Fruit fly (Drosophila melanogaster): Measurements from ENCODE around the gene Papst2.

The Papst2 gene

DNA sequence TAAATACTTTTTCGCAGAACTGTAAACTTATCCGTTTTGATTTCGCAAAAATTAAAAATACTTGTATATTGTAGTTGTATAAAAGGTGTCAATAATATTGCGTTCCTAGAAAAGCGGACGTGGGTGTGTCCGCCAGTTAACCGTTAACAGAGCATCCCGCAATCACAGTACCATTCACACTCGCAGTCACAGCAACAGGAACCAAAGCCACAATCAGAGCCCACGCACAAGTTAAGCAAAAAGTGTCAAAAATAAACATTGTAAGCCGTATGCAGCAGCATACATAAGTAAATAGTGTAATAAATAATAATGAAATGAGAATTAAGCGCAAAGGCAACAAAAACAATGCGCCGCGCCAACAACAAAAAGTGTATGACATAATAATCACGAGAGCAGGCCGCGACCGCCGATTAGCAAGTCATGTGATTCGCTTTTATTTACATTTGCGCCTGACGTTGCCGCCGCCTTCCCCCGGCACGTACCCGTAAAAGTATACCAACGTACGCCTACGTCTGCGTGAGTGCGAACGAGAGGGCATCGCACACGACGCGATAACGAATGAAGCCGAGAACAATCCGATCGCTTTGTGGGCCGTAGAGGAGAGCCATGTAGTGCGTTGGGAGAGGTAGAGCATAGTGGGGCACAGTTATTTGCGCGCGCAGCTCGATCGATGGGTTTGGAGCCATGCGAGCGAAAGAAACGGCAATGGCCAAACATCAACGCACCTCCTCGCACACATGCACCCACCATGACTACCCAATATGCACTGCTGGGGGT is 32.7 kb upstream of the Papst2 start (continued):
- TF ChIP-seq corto (GFP tag; optimal IDR thresholded peaks at IDR 0.05) (no peak), tin (GFP tag; optimal IDR thresholded peaks at IDR 0.05) (no peak), sisA (GFP tag; IDR thresholded peaks at IDR 0.05) (no peak), Fer3 (tag; optimal IDR thresholded peaks at IDR 0.05) (peak; percentile 32), CG15011 (GFP tag; optimal IDR thresholded peaks at IDR 0.05) (no peak), ERR (GFP tag; optimal IDR thresholded peaks at IDR 0.05) (no peak), fd96Cb (tag; optimal IDR thresholded peaks at IDR 0.05) (peak; percentile 16), CG14050 (GFP tag; IDR thresholded peaks at IDR 0.05) (peak; percentile 34; the same call in 1 of the 3 replicates), CG13296 (GFP tag; optimal IDR thresholded peaks at IDR 0.05) (peak; percentile 62), Eip74EF (GFP tag; optimal IDR thresholded peaks at IDR 0.05) (peak in 1 of 2 experiments; percentile 48), Hand (GFP tag; optimal IDR thresholded peaks at IDR 0.05) (peak; percentile 45), CG11723 (GFP tag; optimal IDR thresholded peaks at IDR 0.05) (peak; percentile 3), CG3838 (GFP tag; optimal IDR thresholded peaks at IDR 0.05) (no peak), phol (tag; optimal IDR thresholded peaks at IDR 0.05) (peak; percentile 20), CG12071 (GFP tag; optimal IDR thresholded peaks at IDR 0.05) (peak; percentile 37), run (tag; optimal IDR thresholded peaks at IDR 0.05) (peak; percentile 32), CG18764 (GFP tag; optimal IDR thresholded peaks at IDR 0.05) (no peak), CG6254 (GFP tag; optimal IDR thresholded peaks at IDR 0.05) (no peak), slou (GFP tag; optimal IDR thresholded peaks at IDR 0.05) (no peak), CG14965 (GFP tag; optimal IDR thresholded peaks at IDR 0.05; ENCODE audit: borderline replicate concordance) (no peak), tll (GFP tag; optimal IDR thresholded peaks at IDR 0.05) (peak in 1 of 2 experiments; percentile 60), CG6813 (GFP tag; optimal IDR thresholded peaks at IDR 0.05) (peak; percentile 17), MBD-R2 (GFP tag; IDR thresholded peaks at IDR 0.05) (peak; percentile 22; the same call in 1 of the 2 replicates), br (optimal IDR thresholded peaks at IDR 0.05) (no peak), schlank (tag; optimal IDR thresholded peaks at IDR 0.05) (no peak), trh (GFP tag; optimal IDR thresholded peaks at IDR 0.05) (no peak), ranshi (GFP tag; IDR thresholded peaks at IDR 0.05) (0 out of 2 replicates have a peak, but pooled peaks have one; percentile 26), NC2β (GFP tag; optimal IDR thresholded peaks at IDR 0.05) (no peak), pnt (GFP tag; optimal IDR thresholded peaks at IDR 0.05) (no peak), cas (GFP tag; IDR thresholded peaks at IDR 0.05) (no peak), CG3726 (GFP tag; IDR thresholded peaks at IDR 0.05) (no peak), Sox100B (GFP tag; optimal IDR thresholded peaks at IDR 0.05) (peak; percentile 41), slbo (GFP tag; IDR thresholded peaks at IDR 0.05) (peak; percentile 63), kah (GFP tag; optimal IDR thresholded peaks at IDR 0.05) (no peak), CG3065 (GFP tag; optimal IDR thresholded peaks at IDR 0.05) (no peak), Dip2 (GFP tag; IDR thresholded peaks at IDR 0.05) (no peak), mirr (GFP tag; optimal IDR thresholded peaks at IDR 0.05) (peak; percentile 96), CG14014 (GFP tag; IDR thresholded peaks at IDR 0.05) (peak; percentile 14; the same call in 1 of the 2 replicates), CG8944 (GFP tag; optimal IDR thresholded peaks at IDR 0.05) (no peak), rib (GFP tag; IDR thresholded peaks at IDR 0.05) (peak; percentile 93), odd (GFP tag; optimal IDR thresholded peaks at IDR 0.05) (peak; percentile 7), Nf-YB (GFP tag; optimal IDR thresholded peaks at IDR 0.05) (peak; percentile 46), kay (GFP tag; optimal IDR thresholded peaks at IDR 0.05) (no peak), CG3281 (GFP tag; optimal IDR thresholded peaks at IDR 0.05) (peak; percentile 47), CG4282 (GFP tag; optimal IDR thresholded peaks at IDR 0.05) (no peak), cato (GFP tag; optimal IDR thresholded peaks at IDR 0.05; ENCODE audit: borderline replicate concordance) (no peak), CG1603 (tag; optimal IDR thresholded peaks at IDR 0.05) (peak; percentile 34), CG12769 (tag; optimal IDR thresholded peaks at IDR 0.05) (peak; percentile 98), gsb-n (tag; optimal IDR thresholded peaks at IDR 0.05) (no peak)

Data from whole organism, embryonic.